Fruit fly (Drosophila melanogaster) whole organism, embryonic: Measurements from ENCODE around the gene Rbcn-3B.

Source experiments
- ATbp ChIP-seq: fragments of 200-800 bp; sonication (Bioruptor generic); optimal IDR thresholded peaks from 2 replicates; lab custom pipeline; 2017; ENCODE audit warnings: missing biosample characterization, mild to moderate bottlenecking, missing genetic modification characterization, missing genetic modification reagents
- Atf6 ChIP-seq: fragments of 200-800 bp; sonication (Bioruptor generic); IDR thresholded peaks from 2 replicates; pipeline ENCODE4 v1.3.6; 2022; ENCODE audit warnings: missing biosample characterization, missing genetic modification characterization
- CG12071 ChIP-seq: fragments of 200-800 bp; sonication (Bioruptor generic); optimal IDR thresholded peaks from 3 replicates; lab custom pipeline; 2018; ENCODE audit warnings: missing biosample characterization, mild to moderate bottlenecking, missing genetic modification characterization
- CG12942 ChIP-seq: fragments of 200-800 bp; sonication (Bioruptor generic); optimal IDR thresholded peaks from 3 replicates; lab custom pipeline; 2016; ENCODE audit warnings: missing biosample characterization, missing genetic modification characterization
- CG14014 ChIP-seq: fragments of 200-800 bp; sonication (Bioruptor generic); IDR thresholded peaks from 2 replicates; pipeline ENCODE4 v1.3.6; 2022; ENCODE audit warnings: missing biosample characterization, missing genetic modification characterization
- CG14965 ChIP-seq: fragments of 200-800 bp; sonication (Bioruptor generic); optimal IDR thresholded peaks from 2 replicates; lab custom pipeline; 2016; ENCODE audit warnings: missing biosample characterization, missing genetic modification characterization, borderline replicate concordance
- CG15073 ChIP-seq: fragments of 200-800 bp; sonication (Bioruptor generic); optimal IDR thresholded peaks from 2 replicates; lab custom pipeline; 2016; ENCODE audit warnings: missing biosample characterization, missing genetic modification characterization
- CG15269 ChIP-seq: fragments of 200-800 bp; sonication (Bioruptor generic); optimal IDR thresholded peaks from 2 replicates; lab custom pipeline; 2018; ENCODE audit warnings: missing biosample characterization, mild to moderate bottlenecking, missing genetic modification characterization, moderate library complexity
- CG17568 ChIP-seq: fragments of 200-800 bp; sonication (Bioruptor generic); optimal IDR thresholded peaks from 2 replicates; lab custom pipeline; 2018; ENCODE audit warnings: missing biosample characterization, mild to moderate bottlenecking, missing genetic modification characterization, moderate library complexity
- CG17912 ChIP-seq: fragments of 200-800 bp; sonication (Bioruptor generic); optimal IDR thresholded peaks from 2 replicates; lab custom pipeline; 2018; ENCODE audit warnings: missing biosample characterization, mild to moderate bottlenecking, missing genetic modification characterization
- CG18011 ChIP-seq: fragments of 200-800 bp; sonication (Bioruptor generic); optimal IDR thresholded peaks from 2 replicates; lab custom pipeline; 2017; ENCODE audit warnings: missing biosample characterization, missing genetic modification characterization, mild to moderate bottlenecking, moderate library complexity, missing genotype
- CG18599 ChIP-seq: fragments of 200-800 bp; sonication (Bioruptor generic); optimal IDR thresholded peaks from 3 replicates; lab custom pipeline; 2017; ENCODE audit warnings: missing biosample characterization, missing genetic modification characterization, mild to moderate bottlenecking, moderate library complexity, missing genetic modification reagents
- CG2202 ChIP-seq: fragments of 200-800 bp; sonication (Bioruptor generic); optimal IDR thresholded peaks from 2 replicates; lab custom pipeline; 2018; ENCODE audit warnings: missing biosample characterization, mild to moderate bottlenecking, missing genetic modification characterization
- CG33213 ChIP-seq: fragments of 200-800 bp; sonication (Bioruptor generic); optimal IDR thresholded peaks from 3 replicates; lab custom pipeline; 2016; ENCODE audit warnings: missing biosample characterization, missing genetic modification characterization
- CG3407 ChIP-seq: fragments of 200-800 bp; sonication (Bioruptor generic); optimal IDR thresholded peaks from 2 replicates; lab custom pipeline; 2018; ENCODE audit warnings: missing biosample characterization, mild to moderate bottlenecking, missing genetic modification characterization
- CG9727 ChIP-seq: fragments of 200-800 bp; sonication (Bioruptor generic); optimal IDR thresholded peaks from 3 replicates; lab custom pipeline; 2017; ENCODE audit warnings: missing biosample characterization, mild to moderate bottlenecking, missing genetic modification characterization
- Camta ChIP-seq: fragments of 200-800 bp; sonication (Bioruptor generic); optimal IDR thresholded peaks from 2 replicates; lab custom pipeline; 2016; ENCODE audit warnings: missing biosample characterization, missing genetic modification characterization
- Dp ChIP-seq: fragments of 200-800 bp; sonication (Bioruptor generic); optimal IDR thresholded peaks from 2 replicates; lab custom pipeline; 2018; ENCODE audit warnings: missing biosample characterization, mild to moderate bottlenecking, missing genetic modification characterization, moderate library complexity
- Eip74EF ChIP-seq, 2 experiments: fragments of 200-800 bp in 1 of 2; fragments of >200 bp in 1 of 2; sonication (Bioruptor generic) in 1 of 2; optimal IDR thresholded peaks; 2 replicates each; lab custom pipeline; 2017 to 2019; ENCODE audit warnings: missing biosample characterization in 2 of 2, missing genetic modification characterization in 2 of 2, mild to moderate bottlenecking in 1 of 2, moderate library complexity in 1 of 2
- Gsc ChIP-seq: fragments of 200-800 bp; sonication (Bioruptor generic); IDR thresholded peaks from 2 replicates; pipeline ENCODE4 v1.3.6; 2022; ENCODE audit warnings: missing biosample characterization, missing genetic modification characterization
- Hmx ChIP-seq: fragments of 200-800 bp; sonication (Bioruptor generic); optimal IDR thresholded peaks from 2 replicates; lab custom pipeline; 2016; ENCODE audit warnings: missing biosample characterization, missing genetic modification characterization
- Hr51 ChIP-seq, 2 experiments: fragments of 200-800 bp; sonication (Bioruptor generic); optimal IDR thresholded peaks; 2 replicates in 1 of 2; 3 replicates in 1 of 2; lab custom pipeline; 2016 to 2018; ENCODE audit warnings: missing biosample characterization in 2 of 2, missing genetic modification characterization in 2 of 2, mild to moderate bottlenecking in 1 of 2, moderate library complexity in 1 of 2
- MBD-R2 ChIP-seq: fragments of 200-800 bp; sonication (Bioruptor generic); IDR thresholded peaks from 2 replicates; pipeline ENCODE4 v1.3.6; 2022; ENCODE audit warnings: missing biosample characterization, missing genetic modification characterization
- Ptx1 ChIP-seq: fragments of 200-800 bp; sonication (Bioruptor generic); IDR thresholded peaks from 2 replicates; pipeline ENCODE4 v1.3.6; 2022; ENCODE audit warnings: missing biosample characterization, missing genetic modification characterization
- Trl ChIP-seq, 3 experiments: fragments of >200 bp in 2 of 3; fragments of 200-800 bp in 1 of 3; sonication (Bioruptor generic) in 1 of 3; optimal IDR thresholded peaks; 2 replicates in 1 of 3; 3 replicates in 2 of 3; lab custom pipeline; 2016 to 2017; ENCODE audit warnings: missing biosample characterization in 1 of 3, missing genetic modification characterization in 1 of 3
- ab ChIP-seq: fragments of 200-800 bp; sonication (Bioruptor generic); optimal IDR thresholded peaks from 2 replicates; lab custom pipeline; 2016; ENCODE audit warnings: missing biosample characterization, missing genetic modification characterization
- ash1 ChIP-seq: fragments of 200-800 bp; sonication (Bioruptor generic); optimal IDR thresholded peaks from 2 replicates; lab custom pipeline; 2018; ENCODE audit warnings: missing biosample characterization, mild to moderate bottlenecking, missing genetic modification characterization
- bbx ChIP-seq: fragments of 200-800 bp; sonication (Bioruptor generic); IDR thresholded peaks from 2 replicates; pipeline ENCODE4 v1.3.6; 2022; ENCODE audit warnings: missing biosample characterization, missing genetic modification characterization; ENCODE audit not compliant: partially characterized antibody
- bsh ChIP-seq, 2 experiments: fragments of 200-800 bp; sonication (Bioruptor generic); optimal IDR thresholded peaks; 2 replicates each; lab custom pipeline; 2017 to 2018; ENCODE audit warnings: mild to moderate bottlenecking in 2 of 2, missing biosample characterization in 2 of 2, missing genetic modification characterization in 2 of 2, moderate library complexity in 1 of 2
- cg ChIP-seq: fragments of 200-800 bp; sonication (Bioruptor generic); optimal IDR thresholded peaks from 3 replicates; lab custom pipeline; 2019; ENCODE audit warnings: missing biosample characterization, mild to moderate bottlenecking, missing genetic modification characterization, moderate library complexity
- crc ChIP-seq: fragments of 200-800 bp; sonication (Bioruptor generic); optimal IDR thresholded peaks from 2 replicates; lab custom pipeline; 2016; ENCODE audit warnings: missing biosample characterization, missing genetic modification characterization
- croc ChIP-seq: fragments of 200-800 bp; sonication (Bioruptor generic); conservative IDR thresholded peaks from 3 replicates; pipeline ENCODE4 v1.3.6; 2022; ENCODE audit warnings: missing biosample characterization, missing genetic modification characterization
- emc ChIP-seq: fragments of 200-800 bp; sonication (Bioruptor generic); optimal IDR thresholded peaks from 2 replicates; lab custom pipeline; 2016; ENCODE audit warnings: missing biosample characterization, missing genetic modification characterization
- eyg ChIP-seq: fragments of 200-800 bp; sonication (Bioruptor generic); optimal IDR thresholded peaks from 3 replicates; lab custom pipeline; 2016; ENCODE audit warnings: missing biosample characterization, missing genetic modification characterization
- fd3F ChIP-seq: fragments of 200-800 bp; sonication (Bioruptor generic); optimal IDR thresholded peaks from 2 replicates; lab custom pipeline; 2018; ENCODE audit warnings: missing biosample characterization, mild to moderate bottlenecking, missing genetic modification characterization, moderate library complexity
- fu2 ChIP-seq: fragments of 200-800 bp; sonication (Bioruptor generic); optimal IDR thresholded peaks from 2 replicates; lab custom pipeline; 2016; ENCODE audit warnings: missing biosample characterization, missing genetic modification characterization
- gcm2 ChIP-seq: fragments of 200-800 bp; sonication (Bioruptor generic); optimal IDR thresholded peaks from 2 replicates; lab custom pipeline; 2016; ENCODE audit warnings: missing biosample characterization, missing genetic modification characterization
- grn ChIP-seq: fragments of 200-800 bp; sonication (Bioruptor generic); optimal IDR thresholded peaks from 3 replicates; lab custom pipeline; 2017; ENCODE audit warnings: missing biosample characterization, missing genetic modification characterization
- hb ChIP-seq: fragments of 200-800 bp; sonication (Bioruptor generic); IDR thresholded peaks from 3 replicates; pipeline ENCODE4 v1.3.6; 2022; ENCODE audit warnings: missing biosample characterization, missing genetic modification characterization; ENCODE audit not compliant: partially characterized antibody
- pb ChIP-seq: fragments of 200-800 bp; sonication (Bioruptor generic); optimal IDR thresholded peaks from 3 replicates; lab custom pipeline; 2016; ENCODE audit warnings: missing biosample characterization, missing genetic modification characterization
- pfk ChIP-seq: fragments of 200-800 bp; sonication (Bioruptor generic); optimal IDR thresholded peaks from 2 replicates; lab custom pipeline; 2018; ENCODE audit warnings: missing biosample characterization, mild to moderate bottlenecking, missing genetic modification characterization, moderate library complexity
- row ChIP-seq: fragments of 200-800 bp; sonication (Bioruptor generic); IDR thresholded peaks from 3 replicates; pipeline ENCODE4 v1.3.6; 2022; ENCODE audit warnings: missing biosample characterization, missing genetic modification characterization
- slbo ChIP-seq: fragments of 200-800 bp; sonication (Bioruptor generic); IDR thresholded peaks from 2 replicates; pipeline ENCODE4 v1.3.6; 2022; ENCODE audit warnings: missing biosample characterization, missing genetic modification characterization
- slp2 ChIP-seq: fragments of 200-800 bp; sonication (Bioruptor generic); optimal IDR thresholded peaks from 2 replicates; lab custom pipeline; 2016; ENCODE audit warnings: missing biosample characterization, missing genetic modification characterization
- sna ChIP-seq: fragments of 200-800 bp; sonication (Bioruptor generic); IDR thresholded peaks from 2 replicates; pipeline ENCODE4 v1.3.6; 2022; ENCODE audit warnings: missing biosample characterization, missing genetic modification characterization; ENCODE audit not compliant: partially characterized antibody
- stwl ChIP-seq: fragments of 200-800 bp; sonication (Bioruptor generic); optimal IDR thresholded peaks from 3 replicates; lab custom pipeline; 2018; ENCODE audit warnings: missing biosample characterization, mild to moderate bottlenecking, missing genetic modification characterization, moderate library complexity
- tio ChIP-seq: fragments of 200-800 bp; sonication (Bioruptor generic); optimal IDR thresholded peaks from 2 replicates; lab custom pipeline; 2017; ENCODE audit warnings: missing biosample characterization, missing genetic modification characterization, inconsistent platforms
- vvl ChIP-seq: fragments of 200-800 bp; sonication (Bioruptor generic); IDR thresholded peaks from 2 replicates; pipeline ENCODE4 v1.3.6; 2022; ENCODE audit warnings: missing biosample characterization, missing genetic modification characterization

Gene Rbcn-3B

DNA sequence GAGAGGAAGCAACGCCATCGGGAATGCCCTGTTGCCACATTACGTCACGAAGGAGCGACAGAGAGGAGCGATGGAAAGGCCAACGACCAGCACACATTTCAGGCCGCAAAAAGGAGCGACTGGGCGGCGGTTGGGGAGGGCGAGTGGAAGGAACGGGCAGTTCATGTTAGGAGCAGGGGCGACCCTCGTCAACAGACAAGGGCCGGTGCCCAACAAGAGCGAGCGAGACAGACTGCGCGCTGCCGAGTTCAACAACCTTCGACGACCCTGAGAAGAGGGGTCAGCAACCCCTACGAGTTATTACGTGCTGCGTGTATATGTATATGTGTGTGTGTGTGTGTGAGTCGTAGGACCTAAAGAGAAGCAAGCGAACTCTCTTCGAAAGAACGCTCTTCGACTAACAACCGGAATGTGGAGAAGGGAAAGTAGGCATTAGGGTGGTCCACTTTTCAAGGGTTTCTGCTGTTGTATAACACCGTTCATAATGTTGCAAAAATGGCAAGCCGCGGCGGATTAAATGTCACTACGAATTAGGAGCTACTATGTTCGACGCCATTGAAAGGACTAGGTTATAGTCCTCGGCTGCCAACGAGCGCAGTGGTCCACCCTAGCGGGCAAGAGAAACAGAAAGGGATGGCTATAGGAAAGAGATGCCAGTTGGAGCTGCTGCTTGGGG lies 42.8 kb downstream of the Rbcn-3B start (continued):
- peak; percentile 50 for TF ChIP-seq CG15073 (GFP tag; lab: Kevin White, UChicago)
- peak; percentile 93 for TF ChIP-seq crc (GFP tag; lab: Kevin White, UChicago)
- TF ChIP-seq cg (GFP tag; lab: Kevin White, UChicago), result peak; percentile 72
- no peak for TF ChIP-seq sna (GFP tag; lab: Robert Waterston, UW)
- peak; percentile 86 for TF ChIP-seq ash1 (GFP tag; lab: Kevin White, UChicago)
- peak; percentile 98 for TF ChIP-seq ATbp (GFP tag; lab: Kevin White, UChicago)
- peak; percentile 94 for TF ChIP-seq CG9727 (GFP tag; lab: Kevin White, UChicago)
- TF ChIP-seq Gsc (GFP tag; lab: Robert Waterston, UW), result peak; percentile 70
- peak; percentile 42 for TF ChIP-seq stwl (tag; lab: Kevin White, UChicago)
- peak in 1 of 2 experiments; percentile 95 for TF ChIP-seq Eip74EF (GFP tag; optimal IDR thresholded peaks at IDR 0.05; lab: Kevin White, UChicago)
- peak; percentile 91 for TF ChIP-seq CG33213 (GFP tag; lab: Kevin White, UChicago)
- peak; percentile 96 for TF ChIP-seq Camta (GFP tag; lab: Kevin White, UChicago)
- TF ChIP-seq croc (GFP tag; lab: Robert Waterston, UW), result peak; percentile 90
- TF ChIP-seq CG14965 (GFP tag; lab: Kevin White, UChicago), result peak; percentile 75
- TF ChIP-seq row (GFP tag; lab: Robert Waterston, UW), result peak; percentile 89
- TF ChIP-seq CG3407, result peak; percentile 90
- TF ChIP-seq CG18599 (GFP tag; lab: Kevin White, UChicago), result peak; percentile 98
- peak; percentile 94 for TF ChIP-seq CG12942 (GFP tag; lab: Kevin White, UChicago)
- peak; percentile 86 to 92 for TF ChIP-seq Hr51 (GFP tag; optimal IDR thresholded peaks at IDR 0.05; lab: Kevin White, UChicago)
- peak; percentile 95 for TF ChIP-seq CG14014
- TF ChIP-seq ab (GFP tag; lab: Kevin White, UChicago), result peak; percentile 85
- TF ChIP-seq Hmx, result peak; percentile 85
- TF ChIP-seq gcm2 (GFP tag; lab: Kevin White, UChicago), result peak; percentile 85
- TF ChIP-seq MBD-R2 (GFP tag; lab: Robert Waterston, UW), result peak; percentile 85; the same call in 1 of the 2 replicates
- peak; percentile 99 for TF ChIP-seq CG17568 (GFP tag; lab: Kevin White, UChicago)
- TF ChIP-seq CG2202 (tag; lab: Kevin White, UChicago), result peak; percentile 92
- TF ChIP-seq slp2 (GFP tag; lab: Kevin White, UChicago), result peak; percentile 95
- TF ChIP-seq vvl, result peak; percentile 97
- TF ChIP-seq Dp (GFP tag; lab: Kevin White, UChicago), result peak; percentile 3
- TF ChIP-seq fd3F (GFP tag; lab: Kevin White, UChicago), result peak; percentile 82
- TF ChIP-seq CG15269 (tag; lab: Kevin White, UChicago), result peak; percentile 93
- peak; percentile 91 for TF ChIP-seq fu2
- peak; percentile 54 for TF ChIP-seq pfk (GFP tag; lab: Kevin White, UChicago)
- TF ChIP-seq bsh (GFP tag; optimal IDR thresholded peaks at IDR 0.05; lab: Kevin White, UChicago), result peak; percentile 98 to 99
- peak; percentile 85 for TF ChIP-seq emc (GFP tag; lab: Kevin White, UChicago)
- peak; percentile 89 for TF ChIP-seq tio (GFP tag; lab: Kevin White, UChicago)
- TF ChIP-seq Atf6 (GFP tag; lab: Robert Waterston, UW), result peak; percentile 93
- TF ChIP-seq bbx, result no peak
- TF ChIP-seq pb (GFP tag; lab: Kevin White, UChicago), result peak; percentile 96
- TF ChIP-seq CG18011 (GFP tag; lab: Kevin White, UChicago), result peak; percentile 87
- TF ChIP-seq slbo (GFP tag; lab: Robert Waterston, UW), result peak; percentile 92
- peak; percentile 44 for TF ChIP-seq grn (GFP tag; lab: Kevin White, UChicago)
- peak; percentile 55 to 64 for TF ChIP-seq Trl (optimal IDR thresholded peaks at IDR 0.05; lab: Kevin White, UChicago)
- peak; percentile 96 for TF ChIP-seq Trl (GFP tag; optimal IDR thresholded peaks at IDR 0.05; lab: Kevin White, UChicago)
- no peak for TF ChIP-seq hb (GFP tag; lab: Robert Waterston, UW)
- TF ChIP-seq CG17912 (GFP tag; lab: Kevin White, UChicago), result peak; percentile 74
- TF ChIP-seq CG12071, result peak; percentile 98
- peak; percentile 91 for TF ChIP-seq Ptx1
- TF ChIP-seq eyg (GFP tag; lab: Kevin White, UChicago), result peak; percentile 92
